Worm (Caenorhabditis elegans) whole organism, L4/young adult: ENCODE measurements around the gene egrh-3.

ENCODE experiments used
- W03F9.2 ChIP-seq: fragments of 150-350 bp; optimal IDR thresholded peaks from 2 replicates; lab custom pipeline; 2014; ENCODE audit warnings: missing biosample characterization, missing genetic modification characterization
- dao-5 ChIP-seq: sonication (generic microtip); optimal IDR thresholded peaks from 2 replicates; lab custom pipeline; 2016; ENCODE audit warnings: missing genotype, missing genetic modification characterization, moderate library complexity, missing compliant biosample characterization
- him-1 ChIP-seq: sonication (generic microtip); optimal IDR thresholded peaks from 2 replicates; lab custom pipeline; 2016; ENCODE audit warnings: missing genotype, missing genetic modification reagents, missing genetic modification characterization, missing compliant biosample characterization

The egrh-3 gene

DNA sequence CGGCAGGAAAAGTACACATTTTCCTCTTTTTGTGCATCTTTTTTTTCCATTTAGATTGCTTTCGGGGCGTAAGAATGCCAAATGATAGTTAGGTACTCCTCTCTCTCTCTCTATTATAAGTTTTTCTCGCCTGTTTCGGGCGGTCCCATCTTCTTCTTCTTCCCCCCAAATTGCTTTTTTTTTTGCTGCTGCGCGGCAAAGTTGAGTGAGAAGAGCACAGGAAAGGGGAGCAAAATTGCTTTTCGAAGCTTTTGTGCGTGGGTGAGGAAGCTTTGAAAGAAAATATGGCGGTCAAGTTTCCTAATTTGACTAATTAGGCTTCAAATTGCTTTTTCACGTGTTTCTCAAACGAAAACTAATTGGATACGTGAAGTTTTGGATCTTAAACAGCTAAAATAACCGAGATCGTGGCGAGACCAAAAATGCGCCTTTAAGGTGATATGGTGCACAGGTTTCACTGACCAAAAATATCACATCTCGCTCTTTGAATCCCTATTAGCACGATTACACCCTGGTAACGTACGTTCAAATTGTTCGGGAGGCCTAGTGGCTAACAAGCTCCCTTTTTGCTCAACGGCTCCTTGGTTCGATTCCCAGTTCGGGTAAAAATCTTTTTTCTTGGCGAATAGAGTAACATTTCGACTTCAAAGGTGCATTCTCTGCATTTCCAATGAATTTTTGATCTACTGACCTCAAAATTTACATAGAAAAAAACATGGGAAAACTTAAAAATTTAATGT lies 32.0 kb downstream of the egrh-3 start:
- TF ChIP-seq dao-5 (no peak), him-1 (no peak), W03F9.2 (tag; lab: Kevin White, UChicago) (no peak)

- TF ChIP-seq him-1 (no peak), W03F9.2 (tag; lab: Kevin White, UChicago) (no peak), dao-5 (no peak)
Observed at ce11 chrIV:2654965-2655364, 33.6 kb downstream of the egrh-3 start.

- TF ChIP-seq dao-5 (no peak), him-1 (no peak), W03F9.2 (tag; lab: Kevin White, UChicago) (no peak)
Observed at ce11 chrIV:2650031-2650430, 38.5 kb downstream of the egrh-3 start.

ce11 chrIV:2642673-2643072 lies 45.9 kb downstream of the egrh-3 start, which contains the start of gene ric-8:
Gene ric-8 (plus strand): TSS chrIV:2642973.
- TF ChIP-seq dao-5 (no peak), W03F9.2 (tag; lab: Kevin White, UChicago) (no peak), him-1 (no peak)

ce11 chrIV:2642054-2642453 lies 46.5 kb downstream of the egrh-3 start:
- TF ChIP-seq him-1 (no peak), W03F9.2 (tag; lab: Kevin White, UChicago) (no peak), dao-5 (no peak)

DNA sequence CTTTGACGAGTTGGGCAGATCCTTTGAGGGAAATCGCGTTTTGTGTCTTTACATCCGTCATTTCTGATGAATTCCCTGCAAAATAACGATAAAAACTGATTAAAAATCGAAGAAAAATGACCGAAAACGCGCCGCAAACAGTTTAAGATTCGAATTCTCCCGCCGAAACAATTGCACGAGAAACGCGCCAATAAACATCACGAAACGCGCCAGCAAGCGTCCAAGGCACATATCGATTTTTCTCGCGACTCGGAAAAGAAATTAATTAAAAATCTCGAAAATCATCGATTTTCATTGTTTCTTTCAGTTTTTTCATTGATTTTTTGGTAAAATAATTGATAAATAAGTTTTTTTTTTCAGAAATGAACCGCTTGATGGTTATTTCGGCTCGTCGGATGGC lies 47.6 kb downstream of the egrh-3 start, which contains the start of the genes mdf-2 and nduv-3:
Gene mdf-2 (minus strand): TSS at position 176 of the 400 bp plus-strand sequence.
Gene nduv-3 (plus strand): TSS at position 361 of the 400 bp plus-strand sequence.
- TF ChIP-seq him-1 (no peak), W03F9.2 (tag; lab: Kevin White, UChicago) (peak; percentile 72), dao-5 (no peak)

DNA sequence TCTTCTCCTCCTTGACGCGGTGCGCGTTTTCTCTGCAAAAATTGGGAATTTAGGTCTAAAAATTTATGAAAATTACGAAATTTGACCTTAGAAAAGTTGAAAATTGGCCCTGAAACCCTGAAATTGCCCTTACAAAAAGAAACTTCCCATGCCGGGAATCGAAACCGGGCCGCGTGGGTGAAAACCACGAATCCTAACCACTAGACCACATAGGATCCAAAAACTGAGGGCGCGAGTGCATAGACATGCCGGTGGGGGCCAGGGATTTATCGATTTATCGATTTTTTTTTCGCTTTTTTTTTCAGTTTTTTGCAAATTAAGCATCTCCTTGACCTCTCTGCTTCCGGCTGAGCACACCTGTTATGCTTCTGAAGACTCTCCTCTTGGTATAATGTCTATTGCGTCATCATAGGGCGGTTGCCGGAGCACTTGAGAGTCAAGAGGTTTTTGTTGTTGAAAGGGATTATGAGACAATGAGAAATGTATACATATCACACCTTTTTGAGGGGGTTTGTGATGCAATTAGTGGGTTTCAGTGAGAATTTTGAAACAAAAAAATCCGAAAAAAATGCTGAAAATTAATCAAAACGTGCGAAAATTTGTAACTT lies 48.8 kb downstream of the egrh-3 start:
- TF ChIP-seq him-1 (no peak), dao-5 (no peak), W03F9.2 (tag; lab: Kevin White, UChicago) (no peak)

DNA sequence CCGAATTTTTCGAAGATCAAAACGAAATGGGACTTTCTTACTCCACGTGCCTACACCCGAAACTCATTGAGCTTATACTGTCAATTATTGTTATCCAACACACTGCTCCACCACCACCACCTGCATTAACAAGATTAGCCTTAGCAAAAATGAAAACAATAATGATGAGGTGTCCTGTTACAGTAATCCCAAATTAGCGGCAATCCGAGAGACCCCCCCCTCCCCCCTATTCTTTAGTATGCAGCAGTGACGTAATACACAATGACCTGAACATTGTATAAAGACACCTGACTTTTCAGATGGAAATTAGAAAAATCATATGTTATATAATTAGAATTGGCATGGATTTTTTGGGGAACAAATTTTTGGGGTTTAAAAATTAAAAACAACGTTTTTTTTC lies 53.6 kb downstream of the egrh-3 start:
- TF ChIP-seq W03F9.2 (tag; lab: Kevin White, UChicago) (no peak), dao-5 (no peak), him-1 (no peak)

ce11 chrIV:2630145-2630544 lies 58.4 kb downstream of the egrh-3 start:
- TF ChIP-seq W03F9.2 (tag; lab: Kevin White, UChicago): no peak
- TF ChIP-seq dao-5: no peak
- no peak for TF ChIP-seq him-1
